Worm (Caenorhabditis elegans) whole organism, young adult: ENCODE results near the gene gpr-2.
A peak's percentile ranks its signal among the peaks of the same experiment; 100 is the strongest.
"Not testable (repeated sequence)": the region's sequence is repeated elsewhere in the genome, so short reads cannot be mapped to it uniquely, and the experiment has no call there.

ENCODE experiments used
- B0019.2 ChIP-seq: fragments of 200-800 bp; sonication (Bioruptor generic); conservative IDR thresholded peaks from 2 replicates; pipeline ENCODE4 v1.3.6; 2022; ENCODE audit warnings: missing genetic modification reagents, missing genetic modification characterization, missing compliant biosample characterization
- C17E4.6 ChIP-seq: fragments of 200-800 bp; sonication (Bioruptor generic); IDR thresholded peaks from 2 replicates; pipeline ENCODE4 v1.3.6; 2022; ENCODE audit warnings: missing genetic modification reagents, missing genetic modification characterization, missing compliant biosample characterization
- D2030.7 ChIP-seq: fragments of 200-800 bp; sonication (Bioruptor generic); IDR thresholded peaks from 2 replicates; pipeline ENCODE4 v1.3.6; 2022; ENCODE audit warnings: missing genetic modification reagents, missing genetic modification characterization, missing compliant biosample characterization
- F33H1.4 ChIP-seq: fragments of 200-800 bp; sonication (Bioruptor generic); IDR thresholded peaks from 2 replicates; pipeline ENCODE4 v1.3.6; 2022; ENCODE audit warnings: missing genetic modification reagents, missing genetic modification characterization, missing compliant biosample characterization
- F37B4.10 ChIP-seq: fragments of 200-800 bp; sonication (Bioruptor generic); IDR thresholded peaks from 2 replicates; pipeline ENCODE4 v1.3.6; 2022; ENCODE audit warnings: missing genetic modification characterization, missing compliant biosample characterization
- F49E8.2 ChIP-seq: sonication (generic microtip); optimal IDR thresholded peaks from 3 replicates; lab custom pipeline; 2017; ENCODE audit warnings: missing genetic modification characterization, mild to moderate bottlenecking, missing compliant biosample characterization, antibody characterized with exemption, moderate library complexity; ENCODE audit not compliant: insufficient read depth
- Y53F4B.3 ChIP-seq: fragments of 200-800 bp; sonication (Bioruptor generic); IDR thresholded peaks from 2 replicates; pipeline ENCODE4 v1.3.6; 2022; ENCODE audit warnings: missing genetic modification reagents, missing genetic modification characterization, missing compliant biosample characterization
- Y67H2A.10 ChIP-seq: fragments of 200-800 bp; sonication (Bioruptor generic); conservative IDR thresholded peaks from 2 replicates; pipeline ENCODE4 v1.3.6; 2022; ENCODE audit warnings: missing genetic modification reagents, missing genetic modification characterization, missing compliant biosample characterization
- Y79H2A.3 ChIP-seq: fragments of 200-800 bp; sonication (Bioruptor generic); conservative IDR thresholded peaks from 2 replicates; pipeline ENCODE4 v1.3.6; 2022; ENCODE audit warnings: missing genetic modification reagents, missing genetic modification characterization, missing compliant biosample characterization
- Y95B8A.8 ChIP-seq: fragments of 200-800 bp; sonication (Bioruptor generic); IDR thresholded peaks from 2 replicates; pipeline ENCODE4 v1.3.6; 2022; ENCODE audit warnings: missing genetic modification reagents, missing genetic modification characterization, missing compliant biosample characterization
- aptf-2 ChIP-seq: fragments of 200-800 bp; sonication (Bioruptor generic); conservative IDR thresholded peaks from 2 replicates; pipeline ENCODE4 v1.3.6; 2022; ENCODE audit warnings: missing genetic modification reagents, missing genetic modification characterization, missing compliant biosample characterization
- aptf-3 ChIP-seq: fragments of 200-800 bp; sonication (Bioruptor generic); IDR thresholded peaks from 2 replicates; pipeline ENCODE4 v1.3.6; 2022; ENCODE audit warnings: missing genetic modification characterization, missing compliant biosample characterization
- attf-3 ChIP-seq: fragments of 200-800 bp; sonication (Bioruptor generic); conservative IDR thresholded peaks from 2 replicates; pipeline ENCODE4 v1.3.6; 2022; ENCODE audit warnings: missing genetic modification reagents, missing genetic modification characterization, missing compliant biosample characterization
- attf-6 ChIP-seq: fragments of 200-800 bp; sonication (Bioruptor generic); IDR thresholded peaks from 2 replicates; pipeline ENCODE4 v1.3.6; 2022; ENCODE audit warnings: missing genetic modification reagents, missing genetic modification characterization, missing compliant biosample characterization
- bed-2 ChIP-seq: fragments of 200-800 bp; sonication (Bioruptor generic); IDR thresholded peaks from 2 replicates; pipeline ENCODE4 v1.3.6; 2022; ENCODE audit warnings: missing genetic modification reagents, missing genetic modification characterization, missing compliant biosample characterization
- cebp-1 ChIP-seq, 2 experiments: fragments of 200-800 bp in 1 of 2; sonication (Bioruptor generic) in 1 of 2; sonication (generic microtip) in 1 of 2; IDR thresholded peaks in 1 of 2; optimal IDR thresholded peaks in 1 of 2; 2 replicates each; pipeline versions ENCODE4 v1.3.6 to Lab custom; 2017 to 2022; ENCODE audit warnings: missing compliant biosample characterization in 2 of 2, missing genetic modification characterization in 2 of 2, mild to moderate bottlenecking in 1 of 2, missing genetic modification reagents in 1 of 2, moderate library complexity in 1 of 2
- ceh-100 ChIP-seq: fragments of 200-800 bp; sonication (Bioruptor generic); IDR thresholded peaks from 2 replicates; pipeline ENCODE4 v1.3.6; 2022; ENCODE audit warnings: missing genetic modification reagents, missing genetic modification characterization, missing compliant biosample characterization
- ceh-91 ChIP-seq: fragments of 200-800 bp; sonication (Bioruptor generic); IDR thresholded peaks from 2 replicates; pipeline ENCODE4 v1.3.6; 2022; ENCODE audit warnings: missing genetic modification reagents, missing genetic modification characterization, missing compliant biosample characterization
- efl-1 ChIP-seq: fragments of 150-350 bp; optimal IDR thresholded peaks from 2 replicates; lab custom pipeline; 2014; ENCODE audit warnings: missing biosample characterization, missing genetic modification reagents, missing genetic modification characterization
- egl-44 ChIP-seq: fragments of 200-800 bp; sonication (Bioruptor generic); IDR thresholded peaks from 2 replicates; pipeline ENCODE4 v1.3.6; 2022; ENCODE audit warnings: missing genetic modification reagents, missing genetic modification characterization, missing compliant biosample characterization
- egrh-3 ChIP-seq: fragments of 200-800 bp; sonication (Bioruptor generic); IDR thresholded peaks from 2 replicates; pipeline ENCODE4 v1.3.6; 2022; ENCODE audit warnings: missing genetic modification reagents, missing genetic modification characterization, missing compliant biosample characterization
- hmg-1.2 ChIP-seq: fragments of 200-800 bp; sonication (Bioruptor generic); IDR thresholded peaks from 2 replicates; pipeline ENCODE4 v1.3.6; 2022; ENCODE audit warnings: missing genetic modification reagents, missing genetic modification characterization, missing compliant biosample characterization
- hsf-1 ChIP-seq: fragments of 200-800 bp; sonication (Bioruptor generic); IDR thresholded peaks from 2 replicates; pipeline ENCODE4 v1.3.6; 2022; ENCODE audit warnings: missing genetic modification reagents, missing genetic modification characterization, missing compliant biosample characterization
- let-526 ChIP-seq: fragments of 200-800 bp; sonication (Bioruptor generic); IDR thresholded peaks from 2 replicates; pipeline ENCODE4 v1.3.6; 2022; ENCODE audit warnings: missing genetic modification reagents, missing genetic modification characterization, missing compliant biosample characterization
- lin-26 ChIP-seq: fragments of 200-800 bp; sonication (Bioruptor generic); IDR thresholded peaks from 2 replicates; pipeline ENCODE4 v1.3.6; 2022; ENCODE audit warnings: missing genetic modification reagents, missing genetic modification characterization, missing compliant biosample characterization
- lin-54 ChIP-seq: fragments of 200-800 bp; sonication (Bioruptor generic); optimal IDR thresholded peaks from 2 replicates; lab custom pipeline; 2018; ENCODE audit warnings: mild to moderate bottlenecking, missing genetic modification characterization, missing compliant biosample characterization
- lsl-1 ChIP-seq: fragments of 200-800 bp; sonication (Bioruptor generic); optimal IDR thresholded peaks from 2 replicates; lab custom pipeline; 2018; ENCODE audit warnings: mild to moderate bottlenecking, missing genetic modification characterization, moderate library complexity, missing compliant biosample characterization
- madf-3 ChIP-seq: fragments of 200-800 bp; sonication (Bioruptor generic); IDR thresholded peaks from 2 replicates; pipeline ENCODE4 v1.3.6; 2022; ENCODE audit warnings: missing genetic modification reagents, missing genetic modification characterization, missing compliant biosample characterization
- madf-6 ChIP-seq: fragments of 200-800 bp; sonication (Bioruptor generic); IDR thresholded peaks from 2 replicates; pipeline ENCODE4 v1.3.6; 2022; ENCODE audit warnings: missing genetic modification reagents, missing genetic modification characterization, missing compliant biosample characterization
- madf-8 ChIP-seq: fragments of 200-800 bp; sonication (Bioruptor generic); conservative IDR thresholded peaks from 2 replicates; pipeline ENCODE4 v1.3.6; 2022; ENCODE audit warnings: missing genetic modification reagents, missing genetic modification characterization, missing compliant biosample characterization
- mcd-1 ChIP-seq: fragments of 200-800 bp; sonication (Bioruptor generic); IDR thresholded peaks from 2 replicates; pipeline ENCODE4 v1.3.6; 2022; ENCODE audit warnings: missing genetic modification reagents, missing genetic modification characterization, missing compliant biosample characterization
- pbrm-1 ChIP-seq: fragments of 200-800 bp; sonication (Bioruptor generic); IDR thresholded peaks from 2 replicates; pipeline ENCODE4 v1.3.6; 2022; ENCODE audit warnings: missing genetic modification reagents, missing genetic modification characterization, missing compliant biosample characterization
- rcor-1 ChIP-seq: fragments of 200-800 bp; sonication (Bioruptor generic); IDR thresholded peaks from 2 replicates; pipeline ENCODE4 v1.3.6; 2022; ENCODE audit warnings: missing genetic modification reagents, missing genetic modification characterization, missing compliant biosample characterization
- rpc-1 ChIP-seq, 2 experiments: fragments of 150-350 bp in 1 of 2; sonication (generic microtip) in 1 of 2; optimal IDR thresholded peaks; 2 replicates each; lab custom pipeline; 2014 to 2018; ENCODE audit warnings: missing biosample characterization in 1 of 2, missing genetic modification characterization in 1 of 2, missing genetic modification reagents in 1 of 2, missing genotype in 1 of 2
- snpc-1.1 ChIP-seq: sonication (generic microtip); optimal IDR thresholded peaks from 2 replicates; lab custom pipeline; 2017; ENCODE audit warnings: missing genetic modification characterization, mild to moderate bottlenecking, missing compliant biosample characterization, antibody characterized with exemption, moderate library complexity, missing genotype, missing genetic modification reagents; ENCODE audit not compliant: insufficient read depth
- snpc-3.4 ChIP-seq: sonication (generic microtip); optimal IDR thresholded peaks from 2 replicates; lab custom pipeline; 2017; ENCODE audit warnings: missing genetic modification characterization, mild to moderate bottlenecking, missing compliant biosample characterization, antibody characterized with exemption, moderate library complexity, missing genotype, missing genetic modification reagents
- snpc-4 ChIP-seq, 5 experiments: fragments of 150-350 bp in 1 of 5; sonication (generic microtip) in 4 of 5; optimal IDR thresholded peaks; 2 replicates each; lab custom pipeline; 2014 to 2018; ENCODE audit warnings: missing genetic modification characterization in 5 of 5, missing biosample characterization in 3 of 5, antibody characterized with exemption in 2 of 5, mild to moderate bottlenecking in 2 of 5, missing compliant biosample characterization in 2 of 5, missing genotype in 2 of 5, moderate library complexity in 2 of 5, missing genetic modification reagents in 1 of 5
- tbp1 ChIP-seq: fragments of 200-800 bp; sonication (Bioruptor generic); optimal IDR thresholded peaks from 2 replicates; lab custom pipeline; 2018; ENCODE audit warnings: mild to moderate bottlenecking, missing genetic modification characterization, missing compliant biosample characterization
- unc-130 ChIP-seq: sonication (generic microtip); optimal IDR thresholded peaks from 2 replicates; lab custom pipeline; 2016; ENCODE audit warnings: missing genetic modification reagents, missing genetic modification characterization, missing compliant biosample characterization
- xnd-1 ChIP-seq: sonication (generic microtip); optimal IDR thresholded peaks from 2 replicates; lab custom pipeline; 2016; ENCODE audit warnings: missing genotype, missing genetic modification reagents, missing genetic modification characterization, missing compliant biosample characterization
- zfh-2 ChIP-seq: fragments of 200-800 bp; sonication (Bioruptor generic); conservative IDR thresholded peaks from 2 replicates; pipeline ENCODE4 v1.3.6; 2022; ENCODE audit warnings: missing genetic modification reagents, missing genetic modification characterization, missing compliant biosample characterization
- ztf-18 ChIP-seq: sonication (generic microtip); optimal IDR thresholded peaks from 2 replicates; lab custom pipeline; 2016; ENCODE audit warnings: missing genotype, mild to moderate bottlenecking, missing genetic modification characterization, missing compliant biosample characterization
- ztf-25 ChIP-seq: fragments of 200-800 bp; sonication (Bioruptor generic); IDR thresholded peaks from 2 replicates; pipeline ENCODE4 v1.3.6; 2022; ENCODE audit warnings: missing genetic modification reagents, missing genetic modification characterization, missing compliant biosample characterization
- ztf-28 ChIP-seq: fragments of 200-800 bp; sonication (Bioruptor generic); IDR thresholded peaks from 2 replicates; pipeline ENCODE4 v1.3.6; 2022; ENCODE audit warnings: missing genetic modification reagents, missing genetic modification characterization, missing compliant biosample characterization
- ztf-6 ChIP-seq: fragments of 200-800 bp; sonication (Bioruptor generic); IDR thresholded peaks from 2 replicates; pipeline ENCODE4 v1.3.6; 2022; ENCODE audit warnings: missing genetic modification reagents, missing genetic modification characterization, missing compliant biosample characterization

The gpr-2 gene

DNA sequence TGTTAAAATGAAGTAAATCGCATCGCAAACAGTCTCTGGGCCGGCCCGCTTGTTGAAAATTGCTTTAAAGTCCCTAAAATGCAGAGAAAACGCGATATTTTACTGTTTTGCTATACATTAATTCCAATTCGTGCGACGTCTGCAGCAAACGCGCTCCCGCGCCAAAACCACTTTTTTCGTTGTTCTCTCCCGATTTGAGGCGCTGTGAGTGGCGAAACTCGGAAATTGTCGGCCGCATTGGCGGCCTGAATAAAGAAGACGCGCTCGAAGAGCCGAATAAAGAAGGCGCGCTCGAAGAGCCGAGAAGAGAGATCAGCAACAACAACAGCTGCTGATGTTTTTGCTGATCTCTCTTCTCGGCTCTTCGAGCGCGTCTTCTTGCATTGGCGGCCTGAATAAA is 15.3 kb upstream of the gpr-2 start:
- TF ChIP-seq C17E4.6 (GFP tag; lab: Robert Waterston, UW): peak; percentile 89
- peak; percentile 40; the same call in 1 of the 2 replicates for TF ChIP-seq egl-44 (GFP tag; lab: Robert Waterston, UW)
- TF ChIP-seq snpc-4 (GFP tag; optimal IDR thresholded peaks at IDR 0.05; lab: Kevin White, UChicago): peak; percentile 90
- TF ChIP-seq snpc-4 (tag; optimal IDR thresholded peaks at IDR 0.05; lab: Kevin White, UChicago): peak; percentile 89 to 98 (median 94)
- TF ChIP-seq egrh-3: peak; percentile 88
- peak; percentile 85 for TF ChIP-seq Y79H2A.3 (GFP tag; lab: Robert Waterston, UW)
- TF ChIP-seq F37B4.10 (GFP tag; lab: Robert Waterston, UW): 0 out of 2 replicates have a peak, but pooled peaks have one; percentile 62
- TF ChIP-seq aptf-3 (GFP tag; lab: Robert Waterston, UW): peak; percentile 60; the same call in 1 of the 2 replicates
- peak; percentile 90 for TF ChIP-seq aptf-2 (GFP tag; lab: Robert Waterston, UW)
- peak; percentile 64; the same call in 1 of the 2 replicates for TF ChIP-seq ztf-6 (GFP tag; lab: Robert Waterston, UW)
- peak; percentile 84 for TF ChIP-seq hsf-1 (GFP tag; lab: Robert Waterston, UW)
- TF ChIP-seq lin-26: peak; percentile 95
- peak; percentile 53 for TF ChIP-seq efl-1
- TF ChIP-seq unc-130: peak; percentile 50
- TF ChIP-seq hmg-1.2 (GFP tag; lab: Robert Waterston, UW): peak; percentile 94
- TF ChIP-seq xnd-1: peak; percentile 44
- TF ChIP-seq rpc-1 (optimal IDR thresholded peaks at IDR 0.05; lab: Kevin White, UChicago); cebp-1 (tag; optimal IDR thresholded peaks at IDR 0.05; lab: Kevin White, UChicago): not testable (repeated sequence)
- TF ChIP-seq rpc-1 (tag; optimal IDR thresholded peaks at IDR 0.05; lab: Kevin White, UChicago): peak; percentile 13
- TF ChIP-seq attf-3 (GFP tag; lab: Robert Waterston, UW): peak; percentile 87
- peak; percentile 90 for TF ChIP-seq rcor-1 (GFP tag; lab: Robert Waterston, UW)
- peak; percentile 97 for TF ChIP-seq mcd-1 (GFP tag; lab: Robert Waterston, UW)
- peak; percentile 38; the same call in 1 of the 2 replicates for TF ChIP-seq let-526 (GFP tag; lab: Robert Waterston, UW)
- TF ChIP-seq attf-6: peak; percentile 82
- peak; percentile 80 for TF ChIP-seq F33H1.4 (GFP tag; lab: Robert Waterston, UW)
- peak; percentile 95 for TF ChIP-seq Y95B8A.8 (GFP tag; lab: Robert Waterston, UW)
- TF ChIP-seq ztf-28 (GFP tag; lab: Robert Waterston, UW): peak; percentile 98
- peak; percentile 92 for TF ChIP-seq madf-6
- TF ChIP-seq pbrm-1 (GFP tag; lab: Robert Waterston, UW): peak; percentile 98
- peak; percentile 84 for TF ChIP-seq snpc-3.4
- TF ChIP-seq madf-8: peak; percentile 89
- TF ChIP-seq snpc-1.1 (tag; lab: Kevin White, UChicago): peak; percentile 91
- TF ChIP-seq bed-2: peak; percentile 90
- 0 out of 2 replicates have a peak, but pooled peaks have one; percentile 11 for TF ChIP-seq zfh-2 (GFP tag; lab: Robert Waterston, UW)
- TF ChIP-seq cebp-1 (GFP tag; IDR thresholded peaks at IDR 0.05; lab: Robert Waterston, UW): peak; percentile 74
- TF ChIP-seq lin-54 (GFP tag; lab: Kevin White, UChicago): peak; percentile 55
- TF ChIP-seq ceh-91: peak; percentile 97
- TF ChIP-seq D2030.7: peak; percentile 99
- peak; percentile 73 for TF ChIP-seq ztf-18 (tag; lab: Kevin White, UChicago)
- TF ChIP-seq madf-3: peak; percentile 84
- TF ChIP-seq ceh-100: peak; percentile 97
- TF ChIP-seq B0019.2: peak; percentile 97
- peak; percentile 32 for TF ChIP-seq F49E8.2 (tag; lab: Kevin White, UChicago)
- peak; percentile 77 for TF ChIP-seq tbp1 (GFP tag; lab: Kevin White, UChicago)
- TF ChIP-seq Y53F4B.3 (GFP tag; lab: Robert Waterston, UW): peak; percentile 91
- peak; percentile 98 for TF ChIP-seq ztf-25
- TF ChIP-seq lsl-1: peak; percentile 74
- TF ChIP-seq Y67H2A.10 (GFP tag; lab: Robert Waterston, UW): peak; percentile 78
